Worm (Caenorhabditis elegans) whole organism, L2 larva: ENCODE data around the gene F28E10.4.

Experiments
- R02D3.7 ChIP-seq: fragments of 150-350 bp; optimal IDR thresholded peaks from 2 replicates; lab custom pipeline; 2014; ENCODE audit warnings: missing biosample characterization, missing genetic modification characterization
- ceh-82 ChIP-seq: fragments of 150-350 bp; optimal IDR thresholded peaks from 2 replicates; lab custom pipeline; 2014; ENCODE audit warnings: missing biosample characterization, missing genetic modification characterization
- egl-27 ChIP-seq: sonication (generic microtip); optimal IDR thresholded peaks from 3 replicates; lab custom pipeline; 2017; ENCODE audit warnings: missing biosample characterization, missing genetic modification reagents, missing genetic modification characterization
- lin-39 ChIP-seq: fragments of 150-350 bp; optimal IDR thresholded peaks from 2 replicates; lab custom pipeline; 2014; ENCODE audit warnings: missing biosample characterization, missing genetic modification reagents, missing genetic modification characterization
- mdl-1 ChIP-seq, 2 experiments: fragments of 150-350 bp in 1 of 2; sonication (generic microtip) in 1 of 2; optimal IDR thresholded peaks; 2 replicates each; lab custom pipeline; 2017; ENCODE audit warnings: missing biosample characterization in 2 of 2, missing genetic modification characterization in 2 of 2
- nhr-11 ChIP-seq: fragments of 150-350 bp; optimal IDR thresholded peaks from 2 replicates; lab custom pipeline; 2014; ENCODE audit warnings: missing biosample characterization, missing genetic modification characterization
- nhr-12 ChIP-seq: fragments of 150-350 bp; optimal IDR thresholded peaks from 2 replicates; lab custom pipeline; 2014; ENCODE audit warnings: missing biosample characterization, missing genetic modification characterization
- nhr-6 ChIP-seq: fragments of 150-350 bp; optimal IDR thresholded peaks from 2 replicates; lab custom pipeline; 2014; ENCODE audit warnings: missing biosample characterization, missing genetic modification characterization
- sma-3 ChIP-seq: sonication (generic microtip); optimal IDR thresholded peaks from 2 replicates; lab custom pipeline; 2016; ENCODE audit warnings: missing genetic modification reagents, missing genetic modification characterization, missing compliant biosample characterization
- snpc-4 ChIP-seq: fragments of 150-350 bp; optimal IDR thresholded peaks from 2 replicates; lab custom pipeline; 2014; ENCODE audit warnings: missing biosample characterization, missing genetic modification characterization
- ztf-4 ChIP-seq: fragments of 150-350 bp; optimal IDR thresholded peaks from 2 replicates; lab custom pipeline; 2014; ENCODE audit warnings: missing biosample characterization, missing genetic modification characterization

ce11 chrIV:4518111-4518510 lies 49.1 kb downstream of the F28E10.4 start:
- TF ChIP-seq nhr-11 (tag; lab: Kevin White, UChicago) (no peak), ztf-4 (tag; lab: Kevin White, UChicago) (no peak), sma-3 (GFP tag; lab: Kevin White, UChicago) (no peak), mdl-1 (tag; optimal IDR thresholded peaks at IDR 0.05; lab: Kevin White, UChicago) (no peak), lin-39 (tag; lab: Kevin White, UChicago) (no peak), ceh-82 (tag; lab: Kevin White, UChicago) (no peak), egl-27 (tag; lab: Kevin White, UChicago) (no peak), nhr-12 (no peak), R02D3.7 (tag; lab: Kevin White, UChicago) (no peak), nhr-6 (tag; lab: Kevin White, UChicago) (no peak), snpc-4 (no peak)
